Worm (Caenorhabditis elegans) whole organism, L4 larva: Measurements from ENCODE around the gene F08G12.11.

Source experiments
- F37D6.2 ChIP-seq: sonication (generic microtip); optimal IDR thresholded peaks from 2 replicates; lab custom pipeline; 2016; ENCODE audit warnings: mild to moderate bottlenecking, missing genetic modification characterization, missing compliant biosample characterization
- F44E2.7 ChIP-seq: fragments of 200-800 bp; sonication (Bioruptor generic); IDR thresholded peaks from 2 replicates; pipeline ENCODE4 v2.1.2; 2022; ENCODE audit warnings: missing genetic modification characterization, missing compliant biosample characterization
- Y75B8A.6 ChIP-seq: fragments of 200-800 bp; sonication (Bioruptor generic); IDR thresholded peaks from 2 replicates; pipeline ENCODE4 v1.3.6; 2022; ENCODE audit warnings: missing genetic modification reagents, missing genetic modification characterization, missing compliant biosample characterization
- ZK337.2 ChIP-seq: fragments of 200-800 bp; sonication (Bioruptor generic); IDR thresholded peaks from 2 replicates; pipeline ENCODE4 v1.3.6; 2022; ENCODE audit warnings: missing genetic modification reagents, missing genetic modification characterization, missing compliant biosample characterization
- arid-1 ChIP-seq: fragments of 200-800 bp; sonication (Bioruptor generic); conservative IDR thresholded peaks from 2 replicates; pipeline ENCODE4 v1.3.6; 2022; ENCODE audit warnings: missing genetic modification reagents, missing genetic modification characterization, missing compliant biosample characterization
- attf-4 ChIP-seq: sonication (generic microtip); optimal IDR thresholded peaks from 3 replicates; lab custom pipeline; 2017; ENCODE audit warnings: missing biosample characterization, missing genetic modification characterization
- ceh-28 ChIP-seq: fragments of 150-350 bp; optimal IDR thresholded peaks from 2 replicates; lab custom pipeline; 2014; ENCODE audit warnings: missing biosample characterization, missing genetic modification reagents, missing genetic modification characterization
- ceh-82 ChIP-seq: sonication (generic microtip); optimal IDR thresholded peaks from 2 replicates; lab custom pipeline; 2017; ENCODE audit warnings: missing biosample characterization, missing genetic modification characterization
- daf-16 ChIP-seq, 3 experiments: sonication (generic microtip); optimal IDR thresholded peaks; 2 replicates each; lab custom pipeline; 2016 to 2017; ENCODE audit warnings: missing genetic modification characterization in 3 of 3, missing genetic modification reagents in 3 of 3, mild to moderate bottlenecking in 2 of 3, missing compliant biosample characterization in 2 of 3, missing biosample characterization in 1 of 3, moderate library complexity in 1 of 3
- daf-19 ChIP-seq: fragments of 200-800 bp; sonication (Bioruptor generic); conservative IDR thresholded peaks from 2 replicates; pipeline ENCODE4 v1.3.6; 2022; ENCODE audit warnings: missing genetic modification characterization, missing compliant biosample characterization
- daf-8 ChIP-seq: fragments of 200-800 bp; sonication (Bioruptor generic); IDR thresholded peaks from 2 replicates; pipeline ENCODE4 v1.3.6; 2022; ENCODE audit warnings: missing genetic modification characterization, missing compliant biosample characterization
- dmd-6 ChIP-seq: fragments of 200-800 bp; sonication (Bioruptor generic); IDR thresholded peaks from 2 replicates; pipeline ENCODE4 v1.3.6; 2022; ENCODE audit warnings: missing genetic modification reagents, missing genetic modification characterization, missing compliant biosample characterization
- dpl-1 ChIP-seq: fragments of 150-350 bp; optimal IDR thresholded peaks from 2 replicates; lab custom pipeline; 2014; ENCODE audit warnings: missing biosample characterization, missing genetic modification reagents, missing genetic modification characterization
- duxl-1 ChIP-seq: sonication (generic microtip); optimal IDR thresholded peaks from 2 replicates; lab custom pipeline; 2016; ENCODE audit warnings: mild to moderate bottlenecking, missing genetic modification characterization, moderate library complexity, missing compliant biosample characterization; ENCODE audit not compliant: poor library complexity
- fkh-10 ChIP-seq: fragments of 150-350 bp; optimal IDR thresholded peaks from 2 replicates; lab custom pipeline; 2014; ENCODE audit warnings: missing biosample characterization, missing genetic modification reagents, missing genetic modification characterization
- fos-1 ChIP-seq: fragments of 150-350 bp; optimal IDR thresholded peaks from 2 replicates; lab custom pipeline; 2014; ENCODE audit warnings: missing biosample characterization, missing genetic modification characterization
- gei-8 ChIP-seq: fragments of 200-800 bp; sonication (Bioruptor generic); optimal IDR thresholded peaks from 2 replicates; lab custom pipeline; 2018; ENCODE audit warnings: mild to moderate bottlenecking, missing genetic modification characterization, missing compliant biosample characterization
- hlh-11 ChIP-seq: fragments of 200-800 bp; sonication (Bioruptor generic); optimal IDR thresholded peaks from 2 replicates; lab custom pipeline; 2018; ENCODE audit warnings: mild to moderate bottlenecking, missing genetic modification characterization, missing compliant biosample characterization
- hlh-30 ChIP-seq: sonication (generic microtip); optimal IDR thresholded peaks from 2 replicates; lab custom pipeline; 2017; ENCODE audit warnings: antibody characterized with exemption, mild to moderate bottlenecking, missing genetic modification characterization, missing compliant biosample characterization; ENCODE audit not compliant: insufficient read depth
- lim-7 ChIP-seq: fragments of 200-800 bp; sonication (Bioruptor generic); IDR thresholded peaks from 2 replicates; pipeline ENCODE4 v1.3.6; 2022; ENCODE audit warnings: missing genetic modification characterization, missing compliant biosample characterization
- lin-1 ChIP-seq: fragments of 200-800 bp; sonication (Bioruptor generic); IDR thresholded peaks from 2 replicates; pipeline ENCODE4 v1.3.6; 2022; ENCODE audit warnings: missing genetic modification reagents, missing genetic modification characterization, missing compliant biosample characterization
- lin-39 ChIP-seq: fragments of 150-350 bp; optimal IDR thresholded peaks from 2 replicates; lab custom pipeline; 2014; ENCODE audit warnings: missing biosample characterization, missing genetic modification reagents, missing genetic modification characterization
- lsy-2 ChIP-seq, 2 experiments: fragments of 150-350 bp in 1 of 2; sonication (generic microtip) in 1 of 2; optimal IDR thresholded peaks; 2 replicates each; lab custom pipeline; 2014 to 2017; ENCODE audit warnings: missing biosample characterization in 2 of 2, missing genetic modification characterization in 2 of 2
- mdl-1 ChIP-seq, 2 experiments: fragments of 150-350 bp in 1 of 2; sonication (generic microtip) in 1 of 2; optimal IDR thresholded peaks; 2 replicates each; lab custom pipeline; 2014 to 2017; ENCODE audit warnings: missing biosample characterization in 2 of 2, missing genetic modification characterization in 2 of 2
- mdt-29 ChIP-seq: fragments of 200-800 bp; sonication (Bioruptor generic); IDR thresholded peaks from 2 replicates; pipeline ENCODE4 v1.3.6; 2022; ENCODE audit warnings: missing genetic modification reagents, missing genetic modification characterization, missing compliant biosample characterization
- mes-2 ChIP-seq: sonication (generic microtip); optimal IDR thresholded peaks from 2 replicates; lab custom pipeline; 2016; ENCODE audit warnings: missing genotype, mild to moderate bottlenecking, missing genetic modification characterization, missing compliant biosample characterization; ENCODE audit not compliant: poor library complexity, severe bottlenecking
- mxl-3 ChIP-seq: fragments of 200-800 bp; sonication (Bioruptor generic); optimal IDR thresholded peaks from 2 replicates; lab custom pipeline; 2018; ENCODE audit warnings: mild to moderate bottlenecking, missing genetic modification characterization, missing compliant biosample characterization
- nhr-102 ChIP-seq: sonication (generic microtip); optimal IDR thresholded peaks from 2 replicates; lab custom pipeline; 2016; ENCODE audit warnings: mild to moderate bottlenecking, missing genetic modification characterization, moderate library complexity, missing compliant biosample characterization
- nhr-111 ChIP-seq: fragments of 200-800 bp; sonication (Bioruptor generic); optimal IDR thresholded peaks from 2 replicates; lab custom pipeline; 2018; ENCODE audit warnings: mild to moderate bottlenecking, missing genetic modification characterization, missing compliant biosample characterization
- nhr-237 ChIP-seq: sonication (generic microtip); optimal IDR thresholded peaks from 2 replicates; lab custom pipeline; 2017; ENCODE audit warnings: missing biosample characterization, missing genetic modification characterization
- nhr-28 ChIP-seq: fragments of 150-350 bp; optimal IDR thresholded peaks from 2 replicates; lab custom pipeline; 2014; ENCODE audit warnings: missing biosample characterization, missing genetic modification characterization
- nhr-41 ChIP-seq: fragments of 200-800 bp; sonication (Bioruptor generic); IDR thresholded peaks from 2 replicates; pipeline ENCODE4 v1.3.6; 2022; ENCODE audit warnings: missing genetic modification reagents, missing genetic modification characterization, missing compliant biosample characterization
- nhr-48 ChIP-seq: sonication (generic microtip); optimal IDR thresholded peaks from 2 replicates; lab custom pipeline; 2016; ENCODE audit warnings: mild to moderate bottlenecking, missing genetic modification characterization, missing compliant biosample characterization
- nhr-76 ChIP-seq: fragments of 150-350 bp; optimal IDR thresholded peaks from 2 replicates; lab custom pipeline; 2014; ENCODE audit warnings: missing biosample characterization, missing genetic modification characterization
- nhr-77 ChIP-seq: fragments of 150-350 bp; optimal IDR thresholded peaks from 2 replicates; lab custom pipeline; 2014; ENCODE audit warnings: missing biosample characterization, missing genetic modification characterization
- pqm-1 ChIP-seq: sonication (generic microtip); optimal IDR thresholded peaks from 2 replicates; lab custom pipeline; 2017; ENCODE audit warnings: missing biosample characterization, missing genetic modification characterization
- snpc-4 ChIP-seq: fragments of 150-350 bp; optimal IDR thresholded peaks from 2 replicates; lab custom pipeline; 2014; ENCODE audit warnings: missing biosample characterization, missing genetic modification characterization
- spr-1 ChIP-seq: sonication (generic microtip); optimal IDR thresholded peaks from 2 replicates; lab custom pipeline; 2016; ENCODE audit warnings: mild to moderate bottlenecking, missing genetic modification characterization, missing compliant biosample characterization
- tra-1 ChIP-seq: fragments of 200-800 bp; sonication (Bioruptor generic); IDR thresholded peaks from 2 replicates; pipeline ENCODE4 v1.3.6; 2022; ENCODE audit warnings: missing genetic modification reagents, missing genetic modification characterization, missing compliant biosample characterization
- zag-1 ChIP-seq: fragments of 150-350 bp; optimal IDR thresholded peaks from 2 replicates; lab custom pipeline; 2014; ENCODE audit warnings: missing biosample characterization, missing genetic modification characterization
- zfp-2 ChIP-seq: sonication (generic microtip); optimal IDR thresholded peaks from 2 replicates; lab custom pipeline; 2016; ENCODE audit warnings: mild to moderate bottlenecking, missing genetic modification characterization, missing compliant biosample characterization
- ztf-7 ChIP-seq: fragments of 150-350 bp; optimal IDR thresholded peaks from 2 replicates; lab custom pipeline; 2014; ENCODE audit warnings: missing biosample characterization, missing genetic modification characterization

Gene F08G12.11

DNA sequence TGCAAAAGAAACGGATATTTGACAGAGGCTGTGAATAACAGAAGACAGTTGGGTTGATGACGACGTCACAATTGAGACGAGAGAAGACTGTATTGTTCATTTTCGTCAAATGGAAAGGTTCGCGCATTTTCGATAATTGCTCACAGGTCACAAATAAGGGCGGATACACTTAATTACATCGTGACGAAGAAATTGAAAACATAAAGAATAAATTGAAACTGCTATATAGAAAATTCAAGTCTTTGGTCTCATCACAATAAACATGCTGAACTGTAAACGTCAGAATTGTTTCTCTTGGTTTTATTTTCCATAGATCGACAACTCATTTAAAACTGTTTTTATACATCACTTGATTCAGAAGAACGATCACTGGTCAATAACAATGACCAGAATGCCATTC is 11.5 kb upstream of the F08G12.11 start, which contains the start of gene ZK455.5:
ZK455.5 (minus strand) TSS at position 101 of the 400 bp plus-strand sequence.
- TF ChIP-seq F37D6.2 (tag; lab: Kevin White, UChicago) (no peak), attf-4 (tag; lab: Kevin White, UChicago) (no peak), mes-2 (tag; lab: Kevin White, UChicago) (no peak)
- TF ChIP-seq, all 104 proteins: peak for 0

DNA sequence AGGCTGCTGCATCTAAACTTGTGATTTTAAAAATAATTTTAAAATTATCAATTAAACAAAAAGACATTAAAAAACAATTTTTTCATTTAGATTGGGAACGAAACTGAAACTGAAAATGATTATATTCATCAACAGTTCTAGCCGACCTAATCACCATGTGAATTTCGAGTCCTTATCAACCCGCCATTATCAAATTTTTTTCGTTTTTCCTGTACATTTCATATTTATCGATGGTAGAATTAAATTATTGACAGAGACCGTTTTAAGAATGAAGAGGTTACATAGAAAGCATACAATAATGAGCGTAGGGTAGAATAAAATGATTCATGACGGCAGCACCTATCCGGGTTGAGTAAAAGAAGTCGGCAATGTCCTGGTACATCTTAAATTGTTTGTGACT is 8.9 kb upstream of the F08G12.11 start, which contains the start of gene asm-2:
asm-2 (minus strand) TSS at position 12 of the 400 bp plus-strand sequence.
- TF ChIP-seq zag-1 (tag; lab: Kevin White, UChicago) (no peak), lin-1 (no peak), arid-1 (GFP tag; lab: Robert Waterston, UW) (no peak), nhr-41 (GFP tag; lab: Robert Waterston, UW) (no peak), F37D6.2 (tag; lab: Kevin White, UChicago) (no peak), lsy-2 (tag; optimal IDR thresholded peaks at IDR 0.05; lab: Kevin White, UChicago) (no peak), snpc-4 (tag; lab: Kevin White, UChicago) (no peak), nhr-111 (no peak), duxl-1 (tag; lab: Kevin White, UChicago) (no peak), tra-1 (GFP tag; lab: Robert Waterston, UW) (peak; percentile 36; the same call in 1 of the 2 replicates), gei-8 (GFP tag; lab: Kevin White, UChicago) (no peak), daf-16 (GFP tag; optimal IDR thresholded peaks at IDR 0.05; lab: Kevin White, UChicago) (no peak), daf-16 (tag; optimal IDR thresholded peaks at IDR 0.05; lab: Kevin White, UChicago) (peak; percentile 88), lim-7 (GFP tag; lab: Robert Waterston, UW) (no peak), lin-39 (no peak), Y75B8A.6 (GFP tag; lab: Robert Waterston, UW) (no peak), pqm-1 (peak; percentile 98), spr-1 (no peak), hlh-30 (no peak), ztf-7 (tag; lab: Kevin White, UChicago) (no peak), nhr-77 (tag; lab: Kevin White, UChicago) (peak; percentile 57), nhr-102 (no peak), F44E2.7 (no peak), fkh-10 (no peak), nhr-76 (no peak), hlh-11 (tag; lab: Kevin White, UChicago) (no peak), mdt-29 (GFP tag; lab: Robert Waterston, UW) (no peak), zfp-2 (tag; lab: Kevin White, UChicago) (no peak), ceh-28 (no peak), fos-1 (tag; lab: Kevin White, UChicago) (no peak), dmd-6 (GFP tag; lab: Robert Waterston, UW) (peak; percentile 63), dpl-1 (GFP tag; lab: Kevin White, UChicago) (no peak), daf-19 (GFP tag; lab: Robert Waterston, UW) (no peak), mxl-3 (GFP tag; lab: Kevin White, UChicago) (peak; percentile 68), daf-8 (no peak), nhr-28 (peak; percentile 87), mdl-1 (tag; optimal IDR thresholded peaks at IDR 0.05; lab: Kevin White, UChicago) (peak in 1 of 2 experiments; percentile 29), nhr-48 (no peak), ZK337.2 (GFP tag; lab: Robert Waterston, UW) (no peak), nhr-237 (tag; lab: Kevin White, UChicago) (no peak), ceh-82 (tag; lab: Kevin White, UChicago) (no peak)
